Worm (Caenorhabditis elegans): ENCODE data around the gene Y57A10C.1.

DNA sequence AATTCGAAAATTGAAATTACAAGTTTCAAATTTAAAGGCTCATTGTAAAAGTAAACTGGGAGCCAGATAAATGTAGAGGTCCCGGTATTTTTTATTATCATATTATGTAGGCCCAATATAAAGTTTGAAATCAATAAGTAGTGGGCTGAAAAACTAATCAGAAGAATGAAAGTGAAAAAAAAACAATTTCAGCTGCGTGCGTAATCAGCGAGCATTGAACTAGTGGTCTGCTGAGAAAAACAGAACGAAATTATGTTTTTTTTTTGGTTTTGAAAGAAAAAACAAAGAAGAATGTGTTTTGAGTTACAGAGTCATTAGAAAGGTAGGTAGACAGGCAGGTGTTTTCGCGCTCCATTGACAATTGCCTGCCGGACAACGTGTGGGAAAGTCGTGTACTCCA, 3.6 kb downstream of the Y57A10C.1 start, which contains the start of gene sre-31:
- TF ChIP-seq nhr-6 (tag; optimal IDR thresholded peaks at IDR 0.05) (no peak), ZK546.5 (tag; optimal IDR thresholded peaks at IDR 0.05) (no peak), nhr-11 (tag; optimal IDR thresholded peaks at IDR 0.05) (no peak), ztf-11 (tag; optimal IDR thresholded peaks at IDR 0.05) (no peak), unc-62 (GFP tag; optimal IDR thresholded peaks at IDR 0.05) (no peak), R02D3.7 (tag; optimal IDR thresholded peaks at IDR 0.05) (no peak), ama-1 (optimal IDR thresholded peaks at IDR 0.05) (no peak), nhr-129 (tag; optimal IDR thresholded peaks at IDR 0.05) (no peak), ceh-82 (tag; optimal IDR thresholded peaks at IDR 0.05) (no peak), snpc-4 (tag; optimal IDR thresholded peaks at IDR 0.05) (no peak)

Measured in whole organism, L2 larva.